Fruit fly (Drosophila melanogaster) whole organism, embryonic: ENCODE measurements around the gene CG44001.

Source experiments
- Atf3 ChIP-seq: fragments of 200-800 bp; sonication (Bioruptor generic); optimal IDR thresholded peaks from 3 replicates; lab custom pipeline; 2016; ENCODE audit warnings: missing biosample characterization, missing genetic modification characterization
- BEAF-32 ChIP-seq: fragments of 200-800 bp; sonication (Bioruptor generic); optimal IDR thresholded peaks from 3 replicates; lab custom pipeline; 2017; ENCODE audit warnings: missing biosample characterization, missing genetic modification characterization, mild to moderate bottlenecking, moderate library complexity, missing genetic modification reagents
- CG10565 ChIP-seq: fragments of 200-800 bp; sonication (Bioruptor generic); optimal IDR thresholded peaks from 3 replicates; lab custom pipeline; 2016; ENCODE audit warnings: missing biosample characterization, mild to moderate bottlenecking, missing genetic modification characterization
- CG12659 ChIP-seq: fragments of 200-800 bp; sonication (Bioruptor generic); optimal IDR thresholded peaks from 3 replicates; lab custom pipeline; 2017; ENCODE audit warnings: mild to moderate bottlenecking, missing biosample characterization, missing genetic modification reagents, missing genetic modification characterization
- CG13894 ChIP-seq: fragments of 200-800 bp; sonication (Bioruptor generic); optimal IDR thresholded peaks from 3 replicates; lab custom pipeline; 2018; ENCODE audit warnings: missing biosample characterization, mild to moderate bottlenecking, missing genetic modification characterization, moderate library complexity
- CG15696 ChIP-seq: fragments of 200-800 bp; sonication (Bioruptor generic); optimal IDR thresholded peaks from 2 replicates; lab custom pipeline; 2019; ENCODE audit warnings: missing biosample characterization, mild to moderate bottlenecking, missing genetic modification characterization, moderate library complexity
- CG1602 ChIP-seq: fragments of 200-800 bp; sonication (Bioruptor generic); optimal IDR thresholded peaks from 3 replicates; lab custom pipeline; 2016; ENCODE audit warnings: missing biosample characterization, missing genetic modification characterization
- CG1603 ChIP-seq: fragments of 200-800 bp; sonication (Bioruptor generic); optimal IDR thresholded peaks from 2 replicates; lab custom pipeline; 2019; ENCODE audit warnings: missing biosample characterization, mild to moderate bottlenecking, missing genetic modification characterization, moderate library complexity
- CG1647 ChIP-seq: fragments of 200-800 bp; sonication (Bioruptor generic); optimal IDR thresholded peaks from 3 replicates; lab custom pipeline; 2016; ENCODE audit warnings: missing biosample characterization, missing genetic modification characterization
- CG16863 ChIP-seq: fragments of 200-800 bp; sonication (Bioruptor generic); optimal IDR thresholded peaks from 3 replicates; lab custom pipeline; 2016; ENCODE audit warnings: missing biosample characterization, missing genetic modification characterization
- CG17612 ChIP-seq: fragments of 200-800 bp; sonication (Bioruptor generic); IDR thresholded peaks from 2 replicates; pipeline ENCODE4 v1.3.6; 2022; ENCODE audit warnings: missing biosample characterization, missing genetic modification characterization
- CG30403 ChIP-seq: fragments of 200-800 bp; sonication (Bioruptor generic); optimal IDR thresholded peaks from 3 replicates; lab custom pipeline; 2016; ENCODE audit warnings: missing biosample characterization, missing genetic modification characterization
- CG30431 ChIP-seq: fragments of 200-800 bp; sonication (Bioruptor generic); optimal IDR thresholded peaks from 2 replicates; lab custom pipeline; 2017; ENCODE audit warnings: missing biosample characterization, missing genetic modification characterization
- CG3163 ChIP-seq: fragments of 200-800 bp; sonication (Bioruptor generic); optimal IDR thresholded peaks from 3 replicates; lab custom pipeline; 2016; ENCODE audit warnings: missing biosample characterization, missing genetic modification characterization
- CG32767 ChIP-seq: fragments of 200-800 bp; sonication (Bioruptor generic); IDR thresholded peaks from 2 replicates; pipeline ENCODE4 v1.3.6; 2022; ENCODE audit warnings: missing biosample characterization, missing genetic modification characterization
- CG3281 ChIP-seq: fragments of 200-800 bp; sonication (Bioruptor generic); optimal IDR thresholded peaks from 3 replicates; lab custom pipeline; 2017; ENCODE audit warnings: missing biosample characterization, mild to moderate bottlenecking, missing genetic modification characterization
- CG34224 ChIP-seq: fragments of 200-800 bp; sonication (Bioruptor generic); IDR thresholded peaks from 3 replicates; pipeline ENCODE4 v1.3.6; 2022; ENCODE audit warnings: missing biosample characterization, missing genetic modification characterization; ENCODE audit not compliant: partially characterized antibody
- CG6254 ChIP-seq: fragments of 200-800 bp; sonication (Bioruptor generic); optimal IDR thresholded peaks from 3 replicates; lab custom pipeline; 2017; ENCODE audit warnings: mild to moderate bottlenecking, missing biosample characterization, missing genetic modification reagents, missing genetic modification characterization
- CG7372 ChIP-seq: fragments of 200-800 bp; sonication (Bioruptor generic); IDR thresholded peaks from 2 replicates; pipeline ENCODE4 v1.3.6; 2022; ENCODE audit warnings: missing biosample characterization, missing genetic modification characterization
- CG7745 ChIP-seq: fragments of 200-800 bp; sonication (Bioruptor generic); optimal IDR thresholded peaks from 2 replicates; lab custom pipeline; 2018; ENCODE audit warnings: missing biosample characterization, mild to moderate bottlenecking, missing genetic modification characterization, moderate library complexity
- CG7963 ChIP-seq: fragments of 200-800 bp; sonication (Bioruptor generic); IDR thresholded peaks from 3 replicates; pipeline ENCODE4 v1.3.6; 2022; ENCODE audit warnings: missing biosample characterization, missing genetic modification characterization; ENCODE audit not compliant: partially characterized antibody
- CG8290 ChIP-seq, 3 experiments: fragments of 200-800 bp; sonication (Bioruptor generic); optimal IDR thresholded peaks; 2 replicates each; lab custom pipeline; 2016 to 2019; ENCODE audit warnings: missing biosample characterization in 3 of 3, missing genetic modification characterization in 3 of 3, mild to moderate bottlenecking in 2 of 3, moderate library complexity in 1 of 3
- CG8478 ChIP-seq: fragments of >200 bp; optimal IDR thresholded peaks from 2 replicates; lab custom pipeline; 2018
- CG9797 ChIP-seq: fragments of 200-800 bp; sonication (Bioruptor generic); optimal IDR thresholded peaks from 3 replicates; lab custom pipeline; 2018; ENCODE audit warnings: missing biosample characterization, mild to moderate bottlenecking, missing genetic modification characterization
- Doc3 ChIP-seq: fragments of 200-800 bp; sonication (Bioruptor generic); IDR thresholded peaks from 3 replicates; pipeline ENCODE4 v1.3.6; 2022; ENCODE audit warnings: missing biosample characterization, missing genetic modification characterization; ENCODE audit not compliant: partially characterized antibody
- Eip74EF ChIP-seq, 2 experiments: fragments of 200-800 bp in 1 of 2; fragments of >200 bp in 1 of 2; sonication (Bioruptor generic) in 1 of 2; optimal IDR thresholded peaks; 2 replicates each; lab custom pipeline; 2017 to 2019; ENCODE audit warnings: missing biosample characterization in 2 of 2, missing genetic modification characterization in 2 of 2, mild to moderate bottlenecking in 1 of 2, moderate library complexity in 1 of 2
- Fer1 ChIP-seq: fragments of 200-800 bp; sonication (Bioruptor generic); optimal IDR thresholded peaks from 2 replicates; lab custom pipeline; 2017; ENCODE audit warnings: missing biosample characterization, mild to moderate bottlenecking, missing genetic modification characterization
- H2.0 ChIP-seq: fragments of 200-800 bp; sonication (Bioruptor generic); IDR thresholded peaks from 2 replicates; pipeline ENCODE4 v1.3.6; 2022; ENCODE audit warnings: missing biosample characterization, missing genetic modification characterization
- Jarid2 ChIP-seq: fragments of 200-800 bp; sonication (Bioruptor generic); optimal IDR thresholded peaks from 3 replicates; lab custom pipeline; 2017; ENCODE audit warnings: mild to moderate bottlenecking, missing biosample characterization, missing genetic modification reagents, missing genetic modification characterization
- NK7.1 ChIP-seq: fragments of 200-800 bp; sonication (Bioruptor generic); optimal IDR thresholded peaks from 3 replicates; lab custom pipeline; 2016; ENCODE audit warnings: missing biosample characterization, missing genetic modification characterization
- Oaz ChIP-seq: fragments of 200-800 bp; sonication (Bioruptor generic); IDR thresholded peaks from 2 replicates; pipeline ENCODE4 v1.3.6; 2022; ENCODE audit warnings: missing biosample characterization, missing genetic modification characterization
- cas ChIP-seq: fragments of 200-800 bp; sonication (Bioruptor generic); IDR thresholded peaks from 2 replicates; pipeline ENCODE4 v1.3.6; 2022; ENCODE audit warnings: missing biosample characterization, missing genetic modification characterization
- ci ChIP-seq: fragments of 200-800 bp; sonication (Bioruptor generic); IDR thresholded peaks from 3 replicates; pipeline ENCODE4 v1.3.6; 2022; ENCODE audit warnings: missing biosample characterization, missing genetic modification characterization
- dati ChIP-seq: fragments of 200-800 bp; sonication (Bioruptor generic); IDR thresholded peaks from 2 replicates; pipeline ENCODE4 v1.3.6; 2022; ENCODE audit warnings: missing biosample characterization, missing genetic modification characterization
- dysf ChIP-seq: fragments of 200-800 bp; sonication (Bioruptor generic); IDR thresholded peaks from 3 replicates; pipeline ENCODE4 v1.3.6; 2022; ENCODE audit warnings: missing biosample characterization, missing genetic modification characterization
- fd3F ChIP-seq: fragments of 200-800 bp; sonication (Bioruptor generic); optimal IDR thresholded peaks from 2 replicates; lab custom pipeline; 2018; ENCODE audit warnings: missing biosample characterization, mild to moderate bottlenecking, missing genetic modification characterization, moderate library complexity
- hkb ChIP-seq, 2 experiments: fragments of 200-800 bp in 1 of 2; fragments of >200 bp in 1 of 2; sonication (Bioruptor generic) in 1 of 2; IDR thresholded peaks in 1 of 2; optimal IDR thresholded peaks in 1 of 2; 2 replicates each; pipeline versions ENCODE4 v1.3.6 to Lab custom; 2017 to 2022; ENCODE audit warnings: missing biosample characterization in 1 of 2, missing genetic modification characterization in 1 of 2
- jigr1 ChIP-seq: fragments of 200-800 bp; sonication (Bioruptor generic); IDR thresholded peaks from 3 replicates; pipeline ENCODE4 v1.3.6; 2022; ENCODE audit warnings: missing biosample characterization, missing genetic modification characterization
- jumu ChIP-seq: fragments of 200-800 bp; sonication (Bioruptor generic); optimal IDR thresholded peaks from 3 replicates; lab custom pipeline; 2016; ENCODE audit warnings: missing biosample characterization, missing genetic modification characterization
- peb ChIP-seq: fragments of 200-800 bp; sonication (Bioruptor generic); IDR thresholded peaks from 2 replicates; pipeline ENCODE4 v1.3.6; 2022; ENCODE audit warnings: missing biosample characterization, missing genetic modification characterization
- pnt ChIP-seq: fragments of 200-800 bp; sonication (Bioruptor generic); optimal IDR thresholded peaks from 3 replicates; lab custom pipeline; 2016; ENCODE audit warnings: missing biosample characterization, missing genetic modification characterization
- sna ChIP-seq: fragments of 200-800 bp; sonication (Bioruptor generic); IDR thresholded peaks from 2 replicates; pipeline ENCODE4 v1.3.6; 2022; ENCODE audit warnings: missing biosample characterization, missing genetic modification characterization; ENCODE audit not compliant: partially characterized antibody
- so ChIP-seq: fragments of 200-800 bp; sonication (Bioruptor generic); IDR thresholded peaks from 3 replicates; pipeline ENCODE4 v1.3.6; 2022; ENCODE audit warnings: missing biosample characterization, missing genetic modification characterization
- tll ChIP-seq, 2 experiments: fragments of 200-800 bp in 1 of 2; fragments of >200 bp in 1 of 2; sonication (Bioruptor generic) in 1 of 2; optimal IDR thresholded peaks; 2 replicates each; lab custom pipeline; 2017 to 2019; ENCODE audit warnings: missing biosample characterization in 2 of 2, missing genetic modification characterization in 2 of 2, mild to moderate bottlenecking in 1 of 2, moderate library complexity in 1 of 2
- tup ChIP-seq: fragments of 200-800 bp; sonication (Bioruptor generic); optimal IDR thresholded peaks from 2 replicates; lab custom pipeline; 2016; ENCODE audit warnings: missing biosample characterization, mild to moderate bottlenecking, missing genetic modification characterization, moderate library complexity
- twi ChIP-seq: fragments of 200-800 bp; optimal IDR thresholded peaks from 2 replicates; lab custom pipeline; 2019; ENCODE audit warnings: missing biosample characterization, mild to moderate bottlenecking, missing genetic modification characterization, moderate library complexity
- vfl ChIP-seq: fragments of 200-800 bp; sonication (Bioruptor generic); optimal IDR thresholded peaks from 2 replicates; lab custom pipeline; 2016; ENCODE audit warnings: missing biosample characterization, missing genetic modification characterization
- zf30C ChIP-seq: fragments of 200-800 bp; sonication (Bioruptor generic); optimal IDR thresholded peaks from 3 replicates; lab custom pipeline; 2018; ENCODE audit warnings: missing biosample characterization, mild to moderate bottlenecking, missing genetic modification characterization

CG44001 gene

DNA sequence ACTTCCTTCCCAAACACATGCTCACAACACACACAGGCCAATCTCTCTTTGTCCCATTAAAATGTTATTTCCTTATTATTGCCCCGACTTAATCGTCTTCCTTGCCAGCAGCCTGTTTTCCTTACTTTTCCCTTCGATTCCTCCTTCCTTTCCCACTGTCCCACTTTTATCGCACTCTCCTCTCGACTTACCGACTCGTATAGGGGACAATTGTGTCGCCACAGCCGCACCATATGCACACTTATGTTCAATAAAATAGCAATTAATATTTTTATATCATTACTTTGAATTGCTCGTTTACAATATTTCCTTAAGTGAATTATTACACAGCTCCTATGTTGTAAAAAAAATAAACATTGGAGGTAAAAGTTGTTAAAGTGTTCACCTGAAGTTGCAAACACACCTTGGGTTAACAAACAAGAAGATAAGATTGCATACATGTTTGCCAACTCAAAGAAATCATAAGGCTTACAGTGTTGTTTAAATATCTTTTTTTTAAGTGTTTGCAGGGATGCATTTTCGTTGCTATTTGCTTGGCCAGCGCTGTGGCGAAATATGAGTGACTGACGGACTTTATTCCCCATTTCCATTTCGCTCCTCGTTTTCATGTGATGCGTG lies 43.9 kb downstream of the CG44001 start (continued):
- TF ChIP-seq tll (GFP tag; optimal IDR thresholded peaks at IDR 0.05; lab: Kevin White, UChicago) (no peak), CG1602 (peak; percentile 54), zf30C (GFP tag; lab: Kevin White, UChicago) (no peak), CG3281 (peak; percentile 84), Eip74EF (GFP tag; optimal IDR thresholded peaks at IDR 0.05; lab: Kevin White, UChicago) (peak in 1 of 2 experiments; percentile 87), dysf (GFP tag; lab: Robert Waterston, UW) (peak; percentile 65), Doc3 (no peak), twi (tag; lab: Kevin White, UChicago) (peak; percentile 53), CG10565 (peak; percentile 23), BEAF-32 (GFP tag; lab: Kevin White, UChicago) (no peak), vfl (GFP tag; lab: Kevin White, UChicago) (peak; percentile 36), CG13894 (tag; lab: Kevin White, UChicago) (peak; percentile 4), CG7372 (GFP tag; lab: Robert Waterston, UW) (0 out of 2 replicates have a peak, but pooled peaks have one; percentile 46), jumu (GFP tag; lab: Kevin White, UChicago) (peak; percentile 41), CG9797 (GFP tag; lab: Kevin White, UChicago) (no peak), ci (peak; percentile 86), fd3F (peak; percentile 61), CG1647 (GFP tag; lab: Kevin White, UChicago) (peak; percentile 82), CG15696 (tag; lab: Kevin White, UChicago) (peak; percentile 72), CG34224 (GFP tag; lab: Robert Waterston, UW) (no peak), pnt (GFP tag; lab: Kevin White, UChicago) (peak; percentile 60), CG1603 (tag; lab: Kevin White, UChicago) (peak; percentile 70), Fer1 (GFP tag; lab: Kevin White, UChicago) (peak; percentile 86), CG8290 (GFP tag; optimal IDR thresholded peaks at IDR 0.05; lab: Kevin White, UChicago) (peak; percentile 40), CG8290 (tag; optimal IDR thresholded peaks at IDR 0.05; lab: Kevin White, UChicago) (peak in 1 of 2 experiments; percentile 50), CG16863 (GFP tag; lab: Kevin White, UChicago) (peak; percentile 49), hkb (optimal IDR thresholded peaks at IDR 0.05; lab: Kevin White, UChicago) (no peak), hkb (GFP tag; IDR thresholded peaks at IDR 0.05; lab: Robert Waterston, UW) (peak; percentile 79), cas (GFP tag; lab: Robert Waterston, UW) (no peak), NK7.1 (GFP tag; lab: Kevin White, UChicago) (peak; percentile 16), CG30403 (GFP tag; lab: Kevin White, UChicago) (peak; percentile 84), dati (GFP tag; lab: Robert Waterston, UW) (no peak), peb (no peak), sna (GFP tag; lab: Robert Waterston, UW) (no peak), so (GFP tag; lab: Robert Waterston, UW) (0 out of 3 replicates have a peak, but pooled peaks have one; percentile 59), CG32767 (peak; percentile 62), CG7963 (GFP tag; lab: Robert Waterston, UW) (no peak), Jarid2 (peak; percentile 53), tup (GFP tag; lab: Kevin White, UChicago) (peak; percentile 15), CG12659 (peak; percentile 77), CG7745 (no peak), CG3163 (GFP tag; lab: Kevin White, UChicago) (peak; percentile 11), Oaz (GFP tag; lab: Robert Waterston, UW) (no peak), Atf3 (GFP tag; lab: Kevin White, UChicago) (peak; percentile 21), CG17612 (GFP tag; lab: Robert Waterston, UW) (no peak), jigr1 (no peak), CG8478 (lab: Kevin White, UChicago) (no peak), CG30431 (peak; percentile 60), H2.0 (peak; percentile 50; the same call in 1 of the 2 replicates), CG6254 (GFP tag; lab: Kevin White, UChicago) (peak; percentile 76)
